Worm (Caenorhabditis elegans) whole organism, L1 larva: ENCODE results near the gene K09G1.1.

ENCODE experiments used
- aha-1 ChIP-seq: fragments of 150-350 bp; optimal IDR thresholded peaks from 2 replicates; lab custom pipeline; 2014; ENCODE audit warnings: missing biosample characterization, missing genetic modification characterization
- aly-2 ChIP-seq: fragments of 150-350 bp; optimal IDR thresholded peaks from 2 replicates; lab custom pipeline; 2014; ENCODE audit warnings: missing biosample characterization, missing genetic modification characterization
- ceh-82 ChIP-seq, 3 experiments: fragments of 150-350 bp in 1 of 3; sonication (generic microtip) in 2 of 3; optimal IDR thresholded peaks; 2 replicates each; lab custom pipeline; 2014 to 2017; ENCODE audit warnings: missing biosample characterization in 3 of 3, missing genetic modification characterization in 3 of 3
- lin-13 ChIP-seq: fragments of 150-350 bp; optimal IDR thresholded peaks from 2 replicates; lab custom pipeline; 2014; ENCODE audit warnings: missing biosample characterization, missing genetic modification reagents, missing genetic modification characterization
- nhr-19 ChIP-seq: fragments of 200-800 bp; sonication (Bioruptor generic); conservative IDR thresholded peaks from 2 replicates; pipeline ENCODE4 v1.3.6; 2022; ENCODE audit warnings: missing genetic modification characterization, missing compliant biosample characterization
- tbx-2 ChIP-seq: sonication (generic microtip); optimal IDR thresholded peaks from 2 replicates; lab custom pipeline; 2016; ENCODE audit warnings: missing genetic modification characterization, missing compliant biosample characterization
- unc-86 ChIP-seq: sonication (generic microtip); optimal IDR thresholded peaks from 2 replicates; lab custom pipeline; 2016; ENCODE audit warnings: missing genetic modification characterization, missing compliant biosample characterization

- TF ChIP-seq aly-2 (tag; lab: Kevin White, UChicago) = no peak
- no peak for TF ChIP-seq tbx-2 (tag; lab: Kevin White, UChicago)
- no peak for TF ChIP-seq lin-13 (GFP tag; lab: Kevin White, UChicago)
- no peak for TF ChIP-seq ceh-82 (tag; optimal IDR thresholded peaks at IDR 0.05; lab: Kevin White, UChicago)
- no peak for TF ChIP-seq unc-86
- TF ChIP-seq aha-1 = no peak
- TF ChIP-seq nhr-19 (GFP tag; lab: Robert Waterston, UW) = no peak
Observed at ce11 chrV:9629643-9630042, 46.3 kb downstream of the K09G1.1 start, which contains the start of gene col-146.
